Worm (Caenorhabditis elegans): ENCODE data around the gene msp-58.
A peak's percentile ranks its signal among the peaks of the same experiment; 100 is the strongest.

Gene msp-58

DNA sequence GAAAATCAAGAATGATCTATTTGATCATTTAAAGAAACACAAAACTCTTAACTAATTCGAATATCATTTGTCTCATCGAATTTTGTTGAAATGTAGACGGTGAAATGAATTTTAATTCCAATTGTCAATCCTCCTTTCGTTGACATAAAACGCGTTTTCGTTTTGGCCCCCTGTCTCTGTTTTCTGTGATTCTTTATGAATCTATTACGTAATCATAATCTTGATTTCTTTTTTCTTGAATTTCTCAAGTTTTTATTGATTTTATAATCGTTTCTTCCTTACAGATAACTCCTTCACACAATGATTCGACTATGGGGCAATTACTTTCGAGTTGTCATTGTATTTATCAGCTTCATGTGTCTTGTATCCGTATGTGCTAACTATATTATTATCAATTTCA lies 23.8 kb downstream of the msp-58 start, which contains the start of gene Y4C6B.3:
Gene Y4C6B.3 (plus strand): TSS at position 301 of the 400 bp plus-strand sequence.
- no peak for TF ChIP-seq sdz-12 (GFP tag; optimal IDR thresholded peaks at IDR 0.05)
- no peak for TF ChIP-seq nhr-42 (GFP tag; IDR thresholded peaks at IDR 0.05)
- no peak for TF ChIP-seq fkh-10 (GFP tag; optimal IDR thresholded peaks at IDR 0.05)
- TF ChIP-seq mdl-1 (tag; optimal IDR thresholded peaks at IDR 0.05) = no peak
- no peak for TF ChIP-seq spr-3 (GFP tag; optimal IDR thresholded peaks at IDR 0.05)

- TF ChIP-seq mxl-3 (GFP tag; optimal IDR thresholded peaks at IDR 0.05) (no peak), nhr-102 (tag; optimal IDR thresholded peaks at IDR 0.05) (no peak), lir-3 (tag; optimal IDR thresholded peaks at IDR 0.05) (no peak), zip-11 (GFP tag; IDR thresholded peaks at IDR 0.05) (no peak), cey-2 (tag; optimal IDR thresholded peaks at IDR 0.05; ENCODE audit: borderline replicate concordance, insufficient read depth) (no peak), nhr-28 (tag; optimal IDR thresholded peaks at IDR 0.05) (peak; percentile 13), mdl-1 (tag; optimal IDR thresholded peaks at IDR 0.05) (peak in 1 of 2 experiments; percentile 38), F26F4.8 (GFP tag; conservative IDR thresholded peaks at IDR 0.05) (no peak), lin-15B (tag; optimal IDR thresholded peaks at IDR 0.05) (no peak), ceh-32 (tag; optimal IDR thresholded peaks at IDR 0.05; ENCODE audit: poor library complexity) (no peak), aly-2 (tag; optimal IDR thresholded peaks at IDR 0.05) (no peak), lsy-2 (tag; optimal IDR thresholded peaks at IDR 0.05) (no peak), unc-130 (GFP tag; optimal IDR thresholded peaks at IDR 0.05) (no peak), R02D3.7 (tag; optimal IDR thresholded peaks at IDR 0.05) (no peak), mxl-2 (GFP tag; conservative IDR thresholded peaks at IDR 0.05) (no peak), hlh-30 (tag; optimal IDR thresholded peaks at IDR 0.05; ENCODE audit: insufficient read depth) (peak; percentile 45), D1046.2 (GFP tag; IDR thresholded peaks at IDR 0.05) (no peak), ceh-20 (GFP tag; IDR thresholded peaks at IDR 0.05) (peak; percentile 31; the same call in 1 of the 2 replicates), rbr-2 (tag; optimal IDR thresholded peaks at IDR 0.05) (no peak), nhr-237 (tag; optimal IDR thresholded peaks at IDR 0.05) (no peak)
Measured at ce11 chrIV:5333484-5333883, 25.1 kb downstream of the msp-58 start.

- no peak for TF ChIP-seq skn-1 (tag; optimal IDR thresholded peaks at IDR 0.05)
- TF ChIP-seq arid-1 (GFP tag; conservative IDR thresholded peaks at IDR 0.05) = peak; percentile 63; the same call in 1 of the 2 replicates
- no peak for TF ChIP-seq mes-2 (tag; optimal IDR thresholded peaks at IDR 0.05; ENCODE audit: poor library complexity, severe bottlenecking)
- TF ChIP-seq php-3 (GFP tag; IDR thresholded peaks at IDR 0.05) = 0 out of 2 replicates have a peak, but pooled peaks have one; percentile 27
- TF ChIP-seq nhr-102 (tag; optimal IDR thresholded peaks at IDR 0.05) = peak; percentile 18
- peak; percentile 47 for TF ChIP-seq hlh-30 (tag; optimal IDR thresholded peaks at IDR 0.05; ENCODE audit: insufficient read depth)
- peak; percentile 12 for TF ChIP-seq aha-1 (tag)
- TF ChIP-seq dmd-6 (GFP tag; IDR thresholded peaks at IDR 0.05) = peak; percentile 58
- TF ChIP-seq hif-1 (tag; optimal IDR thresholded peaks at IDR 0.05) = peak in 1 of 2 experiments; percentile 34
- no peak for TF ChIP-seq nhr-76 (tag; optimal IDR thresholded peaks at IDR 0.05)
- TF ChIP-seq spr-1 (tag; optimal IDR thresholded peaks at IDR 0.05) = no peak
- peak; percentile 96 for TF ChIP-seq snpc-1.2 (GFP tag; IDR thresholded peaks at IDR 0.05)
- no peak for TF ChIP-seq zip-11 (GFP tag; IDR thresholded peaks at IDR 0.05)
- TF ChIP-seq nhr-10 (tag; optimal IDR thresholded peaks at IDR 0.05) = no peak
- TF ChIP-seq F49E8.2 (tag; optimal IDR thresholded peaks at IDR 0.05; ENCODE audit: borderline replicate concordance) = no peak
- peak; percentile 19 for TF ChIP-seq F37D6.2 (tag; optimal IDR thresholded peaks at IDR 0.05)
- peak; percentile 4 for TF ChIP-seq dpl-1 (GFP tag; optimal IDR thresholded peaks at IDR 0.05)
- TF ChIP-seq F10B5.3 (tag; optimal IDR thresholded peaks at IDR 0.05) = no peak
- no peak for TF ChIP-seq tra-1 (GFP tag; IDR thresholded peaks at IDR 0.05)
- peak in 1 of 2 experiments; percentile 19 for TF ChIP-seq unc-62 (GFP tag; optimal IDR thresholded peaks at IDR 0.05 in 1 of 2)
- TF ChIP-seq unc-62 (tag; optimal IDR thresholded peaks at IDR 0.05) = no peak
- no peak for TF ChIP-seq daf-8 (GFP tag; IDR thresholded peaks at IDR 0.05)
- TF ChIP-seq nhr-6 (tag; optimal IDR thresholded peaks at IDR 0.05) = no peak
- no peak for TF ChIP-seq nhr-28 (tag; optimal IDR thresholded peaks at IDR 0.05)
- no peak for TF ChIP-seq snpc-4 (tag; optimal IDR thresholded peaks at IDR 0.05)
- TF ChIP-seq mxl-2 (GFP tag; conservative IDR thresholded peaks at IDR 0.05) = no peak
- no peak for TF ChIP-seq ztf-7 (tag; optimal IDR thresholded peaks at IDR 0.05)
- TF ChIP-seq pha-4 (GFP tag; IDR thresholded peaks at IDR 0.05) = peak; percentile 75; the same call in 1 of the 2 replicates
- no peak for TF ChIP-seq pha-4 (tag; optimal IDR thresholded peaks at IDR 0.05)
Measured at ce11 chrIV:5334518-5334917, 26.1 kb downstream of the msp-58 start.
